Worm (Caenorhabditis elegans) whole organism, young adult: ENCODE measurements around the gene skih-2.

ENCODE experiments used
- B0019.2 ChIP-seq: fragments of 200-800 bp; sonication (Bioruptor generic); conservative IDR thresholded peaks from 2 replicates; pipeline ENCODE4 v1.3.6; 2022; ENCODE audit warnings: missing genetic modification reagents, missing genetic modification characterization, missing compliant biosample characterization
- C06A6.2 ChIP-seq: fragments of 200-800 bp; sonication (Bioruptor generic); conservative IDR thresholded peaks from 2 replicates; pipeline ENCODE4 v1.3.6; 2022; ENCODE audit warnings: missing genetic modification characterization, missing compliant biosample characterization
- F22D6.2 ChIP-seq: sonication (generic microtip); optimal IDR thresholded peaks from 2 replicates; lab custom pipeline; 2016; ENCODE audit warnings: mild to moderate bottlenecking, missing genetic modification characterization, missing compliant biosample characterization
- ama-1 ChIP-seq, 3 experiments: fragments of 150-350 bp in 1 of 3; sonication (generic microtip) in 2 of 3; optimal IDR thresholded peaks; 2 replicates each; lab custom pipeline; 2014 to 2018; ENCODE audit warnings: missing biosample characterization in 2 of 3, missing genetic modification characterization in 2 of 3, missing genetic modification reagents in 2 of 3
- bed-2 ChIP-seq: fragments of 200-800 bp; sonication (Bioruptor generic); IDR thresholded peaks from 2 replicates; pipeline ENCODE4 v1.3.6; 2022; ENCODE audit warnings: missing genetic modification reagents, missing genetic modification characterization, missing compliant biosample characterization
- unc-62 ChIP-seq: fragments of 150-350 bp; optimal IDR thresholded peaks from 2 replicates; lab custom pipeline; 2014; ENCODE audit warnings: missing biosample characterization, missing genetic modification reagents, missing genetic modification characterization

ce11 chrIV:11143228-11143444, 972 bp upstream of the skih-2 start, which contains the start of gene F01G4.4:
- TF ChIP-seq F22D6.2 (tag; lab: Kevin White, UChicago) (no peak), B0019.2 (GFP tag; lab: Robert Waterston, UW) (no peak), C06A6.2 (GFP tag; lab: Robert Waterston, UW) (no peak), ama-1 (optimal IDR thresholded peaks at IDR 0.05; lab: Kevin White, UChicago) (no peak), ama-1 (GFP tag; optimal IDR thresholded peaks at IDR 0.05; lab: Kevin White, UChicago) (no peak), bed-2 (GFP tag; lab: Robert Waterston, UW) (no peak), unc-62 (GFP tag; lab: Kevin White, UChicago) (no peak)
